Fruit fly (Drosophila melanogaster): Measurements from ENCODE around the gene Jon25Bii.

Gene Jon25Bii

DNA sequence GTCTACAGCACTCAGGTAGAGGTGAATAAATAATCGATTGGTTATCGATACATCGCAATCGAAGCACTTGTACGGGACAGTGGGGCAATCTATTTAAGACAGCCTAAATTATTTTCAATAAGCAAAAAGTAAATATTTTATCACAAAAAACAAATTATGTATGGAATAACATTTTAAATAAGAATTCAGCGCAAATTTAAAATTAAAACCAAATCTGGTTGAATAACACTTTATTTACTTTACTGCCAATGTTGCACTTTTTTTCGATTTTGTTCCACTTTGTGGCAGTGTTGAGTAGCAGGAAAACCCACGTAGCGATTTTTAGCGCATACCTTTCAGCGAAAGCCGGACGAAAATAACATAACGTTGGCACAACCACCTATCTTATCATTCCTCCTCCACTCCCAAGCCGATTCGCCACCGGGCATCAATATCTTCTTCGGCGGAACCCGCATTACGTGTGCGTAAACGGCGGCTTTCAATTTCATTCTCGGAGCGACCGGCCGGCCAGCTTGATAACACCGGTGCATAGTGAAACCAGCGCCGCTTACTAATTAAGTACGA, 24.1 kb upstream of the Jon25Bii start, which contains the start of the genes Gmd and CG3792 (continued):
- TF ChIP-seq chm (GFP tag; IDR thresholded peaks at IDR 0.05), result peak; percentile 91
- TF ChIP-seq bsh (GFP tag; optimal IDR thresholded peaks at IDR 0.05), result peak; percentile 63 to 95
- peak; percentile 59; the same call in 1 of the 2 replicates for TF ChIP-seq Dip2 (GFP tag; IDR thresholded peaks at IDR 0.05)
- TF ChIP-seq Hr78 (GFP tag; optimal IDR thresholded peaks at IDR 0.05), result peak in 1 of 2 experiments; percentile 78
- peak; percentile 86 for TF ChIP-seq Abd-B (GFP tag; optimal IDR thresholded peaks at IDR 0.05)
- peak; percentile 89 for TF ChIP-seq salm (tag; optimal IDR thresholded peaks at IDR 0.05)
- TF ChIP-seq CG4854 (GFP tag; optimal IDR thresholded peaks at IDR 0.05), result peak; percentile 95
- TF ChIP-seq CTCF (GFP tag; optimal IDR thresholded peaks at IDR 0.05), result peak; percentile 51
- TF ChIP-seq Hr51 (GFP tag; optimal IDR thresholded peaks at IDR 0.05), result peak; percentile 92 to 94
- no peak for TF ChIP-seq Hr39 (optimal IDR thresholded peaks at IDR 0.05)
- TF ChIP-seq yki (optimal IDR thresholded peaks at IDR 0.05), result no peak
- TF ChIP-seq Blimp-1 (GFP tag; optimal IDR thresholded peaks at IDR 0.05), result peak; percentile 91
- TF ChIP-seq CG12104 (GFP tag; optimal IDR thresholded peaks at IDR 0.05), result peak; percentile 93
- TF ChIP-seq CG5245 (GFP tag; optimal IDR thresholded peaks at IDR 0.05), result peak; percentile 93
- peak; percentile 86 for TF ChIP-seq luna (GFP tag; optimal IDR thresholded peaks at IDR 0.05)
- peak; percentile 97 for TF ChIP-seq CG6689 (GFP tag; IDR thresholded peaks at IDR 0.05)
- TF ChIP-seq Sox102F (GFP tag; optimal IDR thresholded peaks at IDR 0.05), result peak; percentile 94
- TF ChIP-seq sr (GFP tag; IDR thresholded peaks at IDR 0.05), result peak; percentile 61; the same call in 1 of the 3 replicates
- TF ChIP-seq pan (optimal IDR thresholded peaks at IDR 0.05), result no peak
- peak in 1 of 2 experiments; percentile 96 for TF ChIP-seq pan (GFP tag; optimal IDR thresholded peaks at IDR 0.05 in 1 of 2, IDR thresholded peaks at IDR 0.05 in 1 of 2)
- TF ChIP-seq zfh1 (GFP tag; IDR thresholded peaks at IDR 0.05), result peak; percentile 96
- peak; percentile 97 for TF ChIP-seq CG32532 (GFP tag; IDR thresholded peaks at IDR 0.05)
- TF ChIP-seq H15 (GFP tag; IDR thresholded peaks at IDR 0.05), result peak; percentile 95
- peak; percentile 97 for TF ChIP-seq CG17328 (GFP tag; IDR thresholded peaks at IDR 0.05)
- TF ChIP-seq ase (GFP tag; IDR thresholded peaks at IDR 0.05), result peak; percentile 94
- peak; percentile 2 for TF ChIP-seq zf30C (GFP tag; optimal IDR thresholded peaks at IDR 0.05)
- TF ChIP-seq CG6175 (GFP tag; IDR thresholded peaks at IDR 0.05), result peak; percentile 88
- peak; percentile 91 for TF ChIP-seq gsb (GFP tag; IDR thresholded peaks at IDR 0.05)
- peak; percentile 96 for TF ChIP-seq CG14441 (GFP tag; IDR thresholded peaks at IDR 0.05)
- TF ChIP-seq Hsf (GFP tag; optimal IDR thresholded peaks at IDR 0.05), result peak; percentile 97
- TF ChIP-seq crc (GFP tag; optimal IDR thresholded peaks at IDR 0.05), result peak; percentile 90
- no peak for TF ChIP-seq Hey (tag; optimal IDR thresholded peaks at IDR 0.05)
- TF ChIP-seq ranshi (GFP tag; IDR thresholded peaks at IDR 0.05), result peak; percentile 97
- peak; percentile 97 for TF ChIP-seq lmd (GFP tag; IDR thresholded peaks at IDR 0.05)
- TF ChIP-seq gce (GFP tag; IDR thresholded peaks at IDR 0.05), result peak; percentile 85; the same call in 2 of the 3 replicates
- peak; percentile 96 for TF ChIP-seq CG9727 (GFP tag; optimal IDR thresholded peaks at IDR 0.05)
- peak; percentile 92 for TF ChIP-seq ttk (GFP tag; IDR thresholded peaks at IDR 0.05)
- TF ChIP-seq MESR4 (GFP tag; optimal IDR thresholded peaks at IDR 0.05), result peak; percentile 12
- peak; percentile 86 for TF ChIP-seq Poxn (GFP tag; IDR thresholded peaks at IDR 0.05)
- peak; percentile 95 for TF ChIP-seq B-H1 (GFP tag; IDR thresholded peaks at IDR 0.05)
- peak; percentile 93 for TF ChIP-seq CG8765 (GFP tag; IDR thresholded peaks at IDR 0.05)
- TF ChIP-seq fru (optimal IDR thresholded peaks at IDR 0.05), result no peak
- peak; percentile 53; the same call in 2 of the 3 replicates for TF ChIP-seq Opbp (GFP tag; IDR thresholded peaks at IDR 0.05; ENCODE audit: partially characterized antibody)
- peak; percentile 94 for TF ChIP-seq slp2 (GFP tag; optimal IDR thresholded peaks at IDR 0.05)
- peak; percentile 85 for TF ChIP-seq dan (GFP tag; IDR thresholded peaks at IDR 0.05)
- peak; percentile 92 for TF ChIP-seq CG2116 (GFP tag; optimal IDR thresholded peaks at IDR 0.05)
- TF ChIP-seq CG4282 (GFP tag; optimal IDR thresholded peaks at IDR 0.05), result peak; percentile 96
- peak; percentile 81 for TF ChIP-seq bbx (GFP tag; IDR thresholded peaks at IDR 0.05; ENCODE audit: partially characterized antibody)
- peak; percentile 97 for TF ChIP-seq Xbp1 (GFP tag; optimal IDR thresholded peaks at IDR 0.05)
- TF ChIP-seq CG7372 (GFP tag; IDR thresholded peaks at IDR 0.05), result peak; percentile 96
- peak; percentile 89 for TF ChIP-seq onecut (GFP tag; IDR thresholded peaks at IDR 0.05)
- peak; percentile 79 for TF ChIP-seq CG3065 (GFP tag; optimal IDR thresholded peaks at IDR 0.05)

Measured in whole organism, embryonic.